Worm (Caenorhabditis elegans): ENCODE measurements around the gene txt-4.

DNA sequence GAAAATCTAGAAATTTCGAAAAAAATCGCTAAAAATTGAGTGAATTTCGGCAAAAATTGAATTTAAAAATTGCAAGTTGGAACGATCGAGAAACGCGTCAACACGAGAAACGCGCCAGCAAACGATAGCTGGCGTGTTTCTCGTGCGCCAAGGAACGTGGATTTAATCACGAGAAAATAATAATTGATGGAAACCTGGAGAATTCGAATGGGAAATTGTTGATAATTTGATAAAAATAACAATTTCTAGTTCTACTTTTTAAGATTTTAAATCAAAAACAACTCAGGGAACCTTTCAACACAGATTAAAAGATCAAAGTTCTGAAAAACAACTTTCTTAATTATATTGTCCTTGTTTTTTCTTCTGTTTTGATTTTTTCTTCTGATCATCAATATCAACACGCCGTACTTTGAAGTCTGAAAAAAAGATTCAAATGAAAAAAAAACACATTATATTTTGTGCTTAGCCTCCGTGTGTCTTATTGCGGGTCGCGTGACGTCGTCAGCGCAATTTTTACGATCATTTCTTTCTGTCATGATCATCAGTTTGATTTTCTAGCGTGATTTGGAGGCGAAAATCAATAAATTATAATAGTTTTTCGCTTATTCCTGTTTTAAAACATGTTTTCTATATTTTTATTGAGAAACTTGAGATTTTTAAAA lies 14.2 kb upstream of the txt-4 start, which contains the start of gene npp-20:
- TF ChIP-seq flt-1 (GFP tag; IDR thresholded peaks at IDR 0.05) (no peak), ztf-29 (GFP tag; IDR thresholded peaks at IDR 0.05) (no peak), T22C8.4 (GFP tag; IDR thresholded peaks at IDR 0.05) (no peak), klf-2 (GFP tag; conservative IDR thresholded peaks at IDR 0.05) (no peak), med-1 (GFP tag; optimal IDR thresholded peaks at IDR 0.05; ENCODE audit: insufficient read depth) (no peak), ref-1 (GFP tag; conservative IDR thresholded peaks at IDR 0.05) (no peak), cog-1 (tag; optimal IDR thresholded peaks at IDR 0.05) (no peak), tab-1 (GFP tag; IDR thresholded peaks at IDR 0.05) (no peak), ztf-23 (GFP tag; IDR thresholded peaks at IDR 0.05) (no peak)
